Worm (Caenorhabditis elegans) whole organism, young adult: ENCODE results near the gene srh-7.

Source experiments
- C06A6.2 ChIP-seq: fragments of 200-800 bp; sonication (Bioruptor generic); conservative IDR thresholded peaks from 2 replicates; pipeline ENCODE4 v1.3.6; 2022; ENCODE audit warnings: missing genetic modification characterization, missing compliant biosample characterization
- C17E4.6 ChIP-seq: fragments of 200-800 bp; sonication (Bioruptor generic); IDR thresholded peaks from 2 replicates; pipeline ENCODE4 v1.3.6; 2022; ENCODE audit warnings: missing genetic modification reagents, missing genetic modification characterization, missing compliant biosample characterization
- D2030.7 ChIP-seq: fragments of 200-800 bp; sonication (Bioruptor generic); IDR thresholded peaks from 2 replicates; pipeline ENCODE4 v1.3.6; 2022; ENCODE audit warnings: missing genetic modification reagents, missing genetic modification characterization, missing compliant biosample characterization
- F23B12.7 ChIP-seq: sonication (generic microtip); optimal IDR thresholded peaks from 2 replicates; lab custom pipeline; 2017; ENCODE audit warnings: missing genetic modification characterization, mild to moderate bottlenecking, missing compliant biosample characterization, antibody characterized with exemption, moderate library complexity; ENCODE audit not compliant: insufficient read depth
- F33H1.4 ChIP-seq: fragments of 200-800 bp; sonication (Bioruptor generic); IDR thresholded peaks from 2 replicates; pipeline ENCODE4 v1.3.6; 2022; ENCODE audit warnings: missing genetic modification reagents, missing genetic modification characterization, missing compliant biosample characterization
- F55B11.4 ChIP-seq: sonication (generic microtip); optimal IDR thresholded peaks from 2 replicates; lab custom pipeline; 2016; ENCODE audit warnings: missing compliant biosample characterization, missing genetic modification characterization, borderline replicate concordance; ENCODE audit not compliant: insufficient read depth
- T07F8.4 ChIP-seq: sonication (generic microtip); optimal IDR thresholded peaks from 2 replicates; lab custom pipeline; 2016; ENCODE audit warnings: mild to moderate bottlenecking, missing genetic modification characterization, moderate library complexity, missing compliant biosample characterization
- aptf-2 ChIP-seq: fragments of 200-800 bp; sonication (Bioruptor generic); conservative IDR thresholded peaks from 2 replicates; pipeline ENCODE4 v1.3.6; 2022; ENCODE audit warnings: missing genetic modification reagents, missing genetic modification characterization, missing compliant biosample characterization
- aptf-3 ChIP-seq: fragments of 200-800 bp; sonication (Bioruptor generic); IDR thresholded peaks from 2 replicates; pipeline ENCODE4 v1.3.6; 2022; ENCODE audit warnings: missing genetic modification characterization, missing compliant biosample characterization
- atf-7 ChIP-seq: sonication (generic microtip); optimal IDR thresholded peaks from 2 replicates; lab custom pipeline; 2017; ENCODE audit warnings: mild to moderate bottlenecking, missing genetic modification characterization, missing compliant biosample characterization
- cebp-2 ChIP-seq: fragments of 200-800 bp; sonication (Bioruptor generic); IDR thresholded peaks from 2 replicates; pipeline ENCODE4 v1.3.6; 2022; ENCODE audit warnings: missing genetic modification characterization, missing compliant biosample characterization
- ceh-100 ChIP-seq: fragments of 200-800 bp; sonication (Bioruptor generic); IDR thresholded peaks from 2 replicates; pipeline ENCODE4 v1.3.6; 2022; ENCODE audit warnings: missing genetic modification reagents, missing genetic modification characterization, missing compliant biosample characterization
- ceh-58 ChIP-seq: fragments of 200-800 bp; sonication (Bioruptor generic); IDR thresholded peaks from 2 replicates; pipeline ENCODE4 v1.3.6; 2022; ENCODE audit warnings: missing genetic modification characterization, missing compliant biosample characterization
- ceh-79 ChIP-seq: sonication (generic microtip); optimal IDR thresholded peaks from 2 replicates; lab custom pipeline; 2017; ENCODE audit warnings: mild to moderate bottlenecking, missing genetic modification characterization, missing compliant biosample characterization
- ceh-91 ChIP-seq: fragments of 200-800 bp; sonication (Bioruptor generic); IDR thresholded peaks from 2 replicates; pipeline ENCODE4 v1.3.6; 2022; ENCODE audit warnings: missing genetic modification reagents, missing genetic modification characterization, missing compliant biosample characterization
- dpl-1 ChIP-seq: fragments of 150-350 bp; optimal IDR thresholded peaks from 2 replicates; lab custom pipeline; 2014; ENCODE audit warnings: missing biosample characterization, missing genetic modification reagents, missing genetic modification characterization
- efl-1 ChIP-seq: fragments of 150-350 bp; optimal IDR thresholded peaks from 2 replicates; lab custom pipeline; 2014; ENCODE audit warnings: missing biosample characterization, missing genetic modification reagents, missing genetic modification characterization
- ets-4 ChIP-seq: fragments of 200-800 bp; sonication (Bioruptor generic); optimal IDR thresholded peaks from 2 replicates; lab custom pipeline; 2018; ENCODE audit warnings: mild to moderate bottlenecking, missing genetic modification characterization, missing compliant biosample characterization
- fkh-3 ChIP-seq: sonication (generic microtip); optimal IDR thresholded peaks from 2 replicates; lab custom pipeline; 2016; ENCODE audit warnings: mild to moderate bottlenecking, missing genetic modification characterization, missing compliant biosample characterization
- hlh-12 ChIP-seq: sonication (generic microtip); optimal IDR thresholded peaks from 2 replicates; lab custom pipeline; 2016; ENCODE audit warnings: missing genetic modification characterization, missing compliant biosample characterization
- hlh-26 ChIP-seq: fragments of 200-800 bp; sonication (Bioruptor generic); conservative IDR thresholded peaks from 2 replicates; pipeline ENCODE4 v1.3.6; 2022; ENCODE audit warnings: missing genetic modification reagents, missing genetic modification characterization, missing compliant biosample characterization
- hmg-1.2 ChIP-seq: fragments of 200-800 bp; sonication (Bioruptor generic); IDR thresholded peaks from 2 replicates; pipeline ENCODE4 v1.3.6; 2022; ENCODE audit warnings: missing genetic modification reagents, missing genetic modification characterization, missing compliant biosample characterization
- hmg-20 ChIP-seq: fragments of 200-800 bp; sonication (Bioruptor generic); IDR thresholded peaks from 2 replicates; pipeline ENCODE4 v1.3.6; 2022; ENCODE audit warnings: missing genetic modification reagents, missing genetic modification characterization, missing compliant biosample characterization
- hsf-1 ChIP-seq: fragments of 200-800 bp; sonication (Bioruptor generic); IDR thresholded peaks from 2 replicates; pipeline ENCODE4 v1.3.6; 2022; ENCODE audit warnings: missing genetic modification reagents, missing genetic modification characterization, missing compliant biosample characterization
- let-526 ChIP-seq: fragments of 200-800 bp; sonication (Bioruptor generic); IDR thresholded peaks from 2 replicates; pipeline ENCODE4 v1.3.6; 2022; ENCODE audit warnings: missing genetic modification reagents, missing genetic modification characterization, missing compliant biosample characterization
- lin-40 ChIP-seq: sonication (generic microtip); optimal IDR thresholded peaks from 2 replicates; lab custom pipeline; 2016; ENCODE audit warnings: missing genetic modification characterization, mild to moderate bottlenecking, missing compliant biosample characterization, missing genotype, missing genetic modification reagents
- lin-54 ChIP-seq: fragments of 200-800 bp; sonication (Bioruptor generic); optimal IDR thresholded peaks from 2 replicates; lab custom pipeline; 2018; ENCODE audit warnings: mild to moderate bottlenecking, missing genetic modification characterization, missing compliant biosample characterization
- lsl-1 ChIP-seq: fragments of 200-800 bp; sonication (Bioruptor generic); optimal IDR thresholded peaks from 2 replicates; lab custom pipeline; 2018; ENCODE audit warnings: mild to moderate bottlenecking, missing genetic modification characterization, moderate library complexity, missing compliant biosample characterization
- madf-6 ChIP-seq: fragments of 200-800 bp; sonication (Bioruptor generic); IDR thresholded peaks from 2 replicates; pipeline ENCODE4 v1.3.6; 2022; ENCODE audit warnings: missing genetic modification reagents, missing genetic modification characterization, missing compliant biosample characterization
- madf-8 ChIP-seq: fragments of 200-800 bp; sonication (Bioruptor generic); conservative IDR thresholded peaks from 2 replicates; pipeline ENCODE4 v1.3.6; 2022; ENCODE audit warnings: missing genetic modification reagents, missing genetic modification characterization, missing compliant biosample characterization
- mxl-1 ChIP-seq: sonication (generic microtip); optimal IDR thresholded peaks from 2 replicates; lab custom pipeline; 2016; ENCODE audit warnings: missing genetic modification characterization, missing compliant biosample characterization
- nfya-1 ChIP-seq: sonication (generic microtip); optimal IDR thresholded peaks from 2 replicates; lab custom pipeline; 2017; ENCODE audit warnings: antibody characterized with exemption, missing compliant biosample characterization, missing genetic modification characterization, borderline replicate concordance; ENCODE audit not compliant: insufficient read depth
- nfyb-1 ChIP-seq: fragments of 200-800 bp; sonication (Bioruptor generic); IDR thresholded peaks from 2 replicates; pipeline ENCODE4 v1.3.6; 2022; ENCODE audit warnings: missing genetic modification reagents, missing genetic modification characterization, missing compliant biosample characterization
- nhr-90 ChIP-seq: sonication (generic microtip); optimal IDR thresholded peaks from 2 replicates; lab custom pipeline; 2016; ENCODE audit warnings: missing genotype, mild to moderate bottlenecking, missing genetic modification characterization, missing compliant biosample characterization
- sea-2 ChIP-seq: fragments of 200-800 bp; sonication (Bioruptor generic); IDR thresholded peaks from 2 replicates; pipeline ENCODE4 v1.3.6; 2022; ENCODE audit warnings: missing genetic modification characterization, missing compliant biosample characterization
- somi-1 ChIP-seq: fragments of 200-800 bp; sonication (Bioruptor generic); optimal IDR thresholded peaks from 2 replicates; lab custom pipeline; 2018; ENCODE audit warnings: mild to moderate bottlenecking, missing genetic modification characterization, missing compliant biosample characterization
- unc-62 ChIP-seq: fragments of 150-350 bp; optimal IDR thresholded peaks from 2 replicates; lab custom pipeline; 2014; ENCODE audit warnings: missing biosample characterization, missing genetic modification reagents, missing genetic modification characterization
- xnd-1 ChIP-seq: sonication (generic microtip); optimal IDR thresholded peaks from 2 replicates; lab custom pipeline; 2016; ENCODE audit warnings: missing genotype, missing genetic modification reagents, missing genetic modification characterization, missing compliant biosample characterization
- zfh-2 ChIP-seq: fragments of 200-800 bp; sonication (Bioruptor generic); conservative IDR thresholded peaks from 2 replicates; pipeline ENCODE4 v1.3.6; 2022; ENCODE audit warnings: missing genetic modification reagents, missing genetic modification characterization, missing compliant biosample characterization
- zim-3 ChIP-seq: sonication (generic microtip); optimal IDR thresholded peaks from 2 replicates; lab custom pipeline; 2017; ENCODE audit warnings: mild to moderate bottlenecking, missing genetic modification characterization, moderate library complexity, missing compliant biosample characterization
- ztf-26 ChIP-seq: sonication (generic microtip); optimal IDR thresholded peaks from 2 replicates; lab custom pipeline; 2017; ENCODE audit warnings: missing genetic modification characterization, missing compliant biosample characterization
- ztf-6 ChIP-seq: fragments of 200-800 bp; sonication (Bioruptor generic); IDR thresholded peaks from 2 replicates; pipeline ENCODE4 v1.3.6; 2022; ENCODE audit warnings: missing genetic modification reagents, missing genetic modification characterization, missing compliant biosample characterization

Gene srh-7

DNA sequence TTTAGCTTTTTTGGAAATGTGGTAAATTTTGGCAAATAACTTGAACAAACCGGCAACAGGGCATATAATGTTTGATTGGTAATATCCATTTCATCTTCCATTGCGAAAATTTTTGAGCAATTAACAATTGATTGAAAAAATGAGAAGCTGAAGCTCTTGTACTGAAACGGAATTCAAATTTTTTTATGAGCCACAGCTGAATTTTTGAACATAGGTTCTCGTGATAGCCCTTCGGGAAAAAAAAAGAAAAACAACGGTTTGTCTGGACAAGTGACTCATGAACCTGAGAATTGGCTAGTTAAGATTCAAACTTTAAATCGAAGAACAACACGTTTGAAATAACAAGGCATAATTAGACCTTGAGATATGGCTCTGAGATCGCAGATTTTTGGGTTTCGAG is 12.2 kb upstream of the srh-7 start, which contains the start of gene srx-62:
Gene srx-62, minus strand, starts transcription at position 101 of the 400 bp plus-strand sequence.
- TF ChIP-seq aptf-3 (GFP tag; lab: Robert Waterston, UW) (no peak), nfyb-1 (GFP tag; lab: Robert Waterston, UW) (no peak), F55B11.4 (tag; lab: Kevin White, UChicago) (no peak), hmg-20 (no peak), ztf-6 (GFP tag; lab: Robert Waterston, UW) (no peak), hlh-26 (no peak), C06A6.2 (GFP tag; lab: Robert Waterston, UW) (no peak), atf-7 (tag; lab: Kevin White, UChicago) (no peak), ztf-26 (tag; lab: Kevin White, UChicago) (no peak), cebp-2 (no peak), somi-1 (GFP tag; lab: Kevin White, UChicago) (no peak), zim-3 (tag; lab: Kevin White, UChicago) (no peak)
- TF ChIP-seq, all 124 proteins: peak for 0

DNA sequence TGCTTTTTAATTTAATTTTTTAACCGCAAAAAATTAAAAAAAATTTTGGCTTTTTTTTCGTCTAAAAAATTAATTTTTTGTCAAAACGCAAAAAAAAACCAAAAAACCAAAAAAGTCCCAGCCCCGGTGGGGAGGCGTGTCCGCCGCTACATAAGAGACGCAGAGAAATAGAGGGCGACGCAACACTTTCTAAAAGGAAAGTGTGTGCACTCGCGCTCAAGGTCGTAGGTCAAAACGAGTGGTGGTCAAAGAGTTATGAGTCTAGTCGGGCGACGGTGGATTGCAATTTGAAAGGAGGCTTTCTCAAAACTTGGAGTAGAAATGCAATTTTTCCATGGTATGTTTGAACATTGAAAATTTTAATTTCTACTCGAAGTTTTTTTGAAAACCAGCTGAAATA is 3.5 kb upstream of the srh-7 start:
- TF ChIP-seq ceh-79 (no peak), let-526 (GFP tag; lab: Robert Waterston, UW) (no peak), madf-6 (peak; percentile 96), F33H1.4 (GFP tag; lab: Robert Waterston, UW) (peak; percentile 30; the same call in 1 of the 2 replicates), hsf-1 (GFP tag; lab: Robert Waterston, UW) (peak; percentile 58; the same call in 1 of the 2 replicates), ceh-100 (GFP tag; lab: Robert Waterston, UW) (0 out of 2 replicates have a peak, but pooled peaks have one; percentile 10), hlh-12 (no peak), lin-54 (GFP tag; lab: Kevin White, UChicago) (no peak), xnd-1 (tag; lab: Kevin White, UChicago) (peak; percentile 90), lin-40 (no peak), F23B12.7 (tag; lab: Kevin White, UChicago) (no peak), hmg-1.2 (peak; percentile 77), ceh-91 (0 out of 2 replicates have a peak, but pooled peaks have one; percentile 17), madf-8 (GFP tag; lab: Robert Waterston, UW) (peak; percentile 93), fkh-3 (no peak), efl-1 (GFP tag; lab: Kevin White, UChicago) (peak; percentile 88), C17E4.6 (no peak), dpl-1 (GFP tag; lab: Kevin White, UChicago) (peak; percentile 62), mxl-1 (tag; lab: Kevin White, UChicago) (no peak), zfh-2 (no peak), D2030.7 (peak; percentile 46; the same call in 1 of the 2 replicates), aptf-2 (GFP tag; lab: Robert Waterston, UW) (0 out of 2 replicates have a peak, but pooled peaks have one; percentile 35)

DNA sequence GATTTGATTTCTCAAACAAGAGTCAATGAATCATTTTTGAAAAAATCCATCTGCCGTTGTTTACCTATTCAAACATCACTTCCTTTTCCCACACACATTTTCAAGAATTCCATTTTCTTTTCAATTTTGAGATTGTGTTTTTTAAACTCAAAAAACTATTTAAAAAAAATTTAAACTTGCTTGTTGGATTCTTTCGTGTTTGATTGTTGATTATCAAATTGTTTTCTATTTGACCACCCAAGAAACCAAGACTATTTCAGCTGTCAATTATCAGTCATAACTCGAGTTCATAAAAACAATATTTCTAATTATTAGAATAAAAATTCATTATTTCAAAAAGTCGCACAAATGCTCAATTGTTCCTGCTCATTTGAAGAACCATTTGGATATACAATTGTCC is 2.8 kb upstream of the srh-7 start, which contains the start of gene srh-8:
Gene srh-8, plus strand, starts transcription at position 301 of the 400 bp plus-strand sequence.
- TF ChIP-seq sea-2 (GFP tag; lab: Robert Waterston, UW) (no peak), ceh-79 (no peak), hsf-1 (GFP tag; lab: Robert Waterston, UW) (no peak), unc-62 (GFP tag; lab: Kevin White, UChicago) (no peak), T07F8.4 (tag; lab: Kevin White, UChicago) (no peak), ceh-58 (no peak), D2030.7 (no peak), hlh-26 (no peak), lsl-1 (no peak), nhr-90 (tag; lab: Kevin White, UChicago) (no peak), F33H1.4 (GFP tag; lab: Robert Waterston, UW) (no peak), ets-4 (GFP tag; lab: Kevin White, UChicago) (no peak), nfya-1 (tag; lab: Kevin White, UChicago) (no peak), mxl-1 (tag; lab: Kevin White, UChicago) (no peak)
- TF ChIP-seq, all 124 proteins: peak for 0
